Fruit fly (Drosophila melanogaster): Measurements from ENCODE around the gene hdm.

hdm gene

dm6 chrX:7873172-7873930, 46.6 kb downstream of the hdm start, which contains the start of gene dec:
dec (minus strand) TSS chrX:7873222.
- peak; percentile 74 for TF ChIP-seq CG17801 (GFP tag; optimal IDR thresholded peaks at IDR 0.05; ENCODE audit: partially characterized antibody)

Data from ovary, adult (tissue).